Worm (Caenorhabditis elegans) whole organism, young adult: ENCODE results near the gene osm-1.

Experiments
- B0336.3 ChIP-seq: fragments of 200-800 bp; sonication (Bioruptor generic); IDR thresholded peaks from 2 replicates; pipeline ENCODE4 v1.3.6; 2022; ENCODE audit warnings: missing genetic modification characterization, missing compliant biosample characterization
- C06A6.2 ChIP-seq: fragments of 200-800 bp; sonication (Bioruptor generic); conservative IDR thresholded peaks from 2 replicates; pipeline ENCODE4 v1.3.6; 2022; ENCODE audit warnings: missing genetic modification characterization, missing compliant biosample characterization
- D2030.7 ChIP-seq: fragments of 200-800 bp; sonication (Bioruptor generic); IDR thresholded peaks from 2 replicates; pipeline ENCODE4 v1.3.6; 2022; ENCODE audit warnings: missing genetic modification reagents, missing genetic modification characterization, missing compliant biosample characterization
- F33H1.4 ChIP-seq: fragments of 200-800 bp; sonication (Bioruptor generic); IDR thresholded peaks from 2 replicates; pipeline ENCODE4 v1.3.6; 2022; ENCODE audit warnings: missing genetic modification reagents, missing genetic modification characterization, missing compliant biosample characterization
- F49E8.2 ChIP-seq: sonication (generic microtip); optimal IDR thresholded peaks from 3 replicates; lab custom pipeline; 2017; ENCODE audit warnings: missing genetic modification characterization, mild to moderate bottlenecking, missing compliant biosample characterization, antibody characterized with exemption, moderate library complexity; ENCODE audit not compliant: insufficient read depth
- F57C9.4 ChIP-seq: sonication (generic microtip); optimal IDR thresholded peaks from 2 replicates; lab custom pipeline; 2017; ENCODE audit warnings: mild to moderate bottlenecking, missing genetic modification characterization, missing compliant biosample characterization
- Y56A3A.18 ChIP-seq: fragments of 200-800 bp; sonication (Bioruptor generic); IDR thresholded peaks from 2 replicates; pipeline ENCODE4 v1.3.6; 2022; ENCODE audit warnings: missing genetic modification reagents, missing genetic modification characterization, missing compliant biosample characterization
- Y79H2A.3 ChIP-seq: fragments of 200-800 bp; sonication (Bioruptor generic); conservative IDR thresholded peaks from 2 replicates; pipeline ENCODE4 v1.3.6; 2022; ENCODE audit warnings: missing genetic modification reagents, missing genetic modification characterization, missing compliant biosample characterization
- ZK185.1 ChIP-seq: sonication (generic microtip); optimal IDR thresholded peaks from 2 replicates; lab custom pipeline; 2016; ENCODE audit warnings: mild to moderate bottlenecking, missing genetic modification characterization, missing compliant biosample characterization; ENCODE audit not compliant: poor library complexity, severe bottlenecking
- akir-1 ChIP-seq: fragments of 200-800 bp; sonication (Bioruptor generic); optimal IDR thresholded peaks from 2 replicates; lab custom pipeline; 2018; ENCODE audit warnings: mild to moderate bottlenecking, missing genetic modification characterization, moderate library complexity, missing compliant biosample characterization
- ama-1 ChIP-seq, 3 experiments: fragments of 150-350 bp in 1 of 3; sonication (generic microtip) in 2 of 3; optimal IDR thresholded peaks; 2 replicates each; lab custom pipeline; 2014 to 2018; ENCODE audit warnings: missing biosample characterization in 2 of 3, missing genetic modification characterization in 2 of 3, missing genetic modification reagents in 2 of 3
- aptf-2 ChIP-seq: fragments of 200-800 bp; sonication (Bioruptor generic); conservative IDR thresholded peaks from 2 replicates; pipeline ENCODE4 v1.3.6; 2022; ENCODE audit warnings: missing genetic modification reagents, missing genetic modification characterization, missing compliant biosample characterization
- aptf-3 ChIP-seq: fragments of 200-800 bp; sonication (Bioruptor generic); IDR thresholded peaks from 2 replicates; pipeline ENCODE4 v1.3.6; 2022; ENCODE audit warnings: missing genetic modification characterization, missing compliant biosample characterization
- atf-7 ChIP-seq: sonication (generic microtip); optimal IDR thresholded peaks from 2 replicates; lab custom pipeline; 2017; ENCODE audit warnings: mild to moderate bottlenecking, missing genetic modification characterization, missing compliant biosample characterization
- attf-3 ChIP-seq: fragments of 200-800 bp; sonication (Bioruptor generic); conservative IDR thresholded peaks from 2 replicates; pipeline ENCODE4 v1.3.6; 2022; ENCODE audit warnings: missing genetic modification reagents, missing genetic modification characterization, missing compliant biosample characterization
- attf-6 ChIP-seq: fragments of 200-800 bp; sonication (Bioruptor generic); IDR thresholded peaks from 2 replicates; pipeline ENCODE4 v1.3.6; 2022; ENCODE audit warnings: missing genetic modification reagents, missing genetic modification characterization, missing compliant biosample characterization
- bed-1 ChIP-seq: fragments of 200-800 bp; sonication (Bioruptor generic); IDR thresholded peaks from 2 replicates; pipeline ENCODE4 v1.3.6; 2022; ENCODE audit warnings: missing genetic modification reagents, missing genetic modification characterization, missing compliant biosample characterization
- cebp-1 ChIP-seq, 2 experiments: fragments of 200-800 bp in 1 of 2; sonication (Bioruptor generic) in 1 of 2; sonication (generic microtip) in 1 of 2; IDR thresholded peaks in 1 of 2; optimal IDR thresholded peaks in 1 of 2; 2 replicates each; pipeline versions ENCODE4 v1.3.6 to Lab custom; 2017 to 2022; ENCODE audit warnings: missing compliant biosample characterization in 2 of 2, missing genetic modification characterization in 2 of 2, mild to moderate bottlenecking in 1 of 2, missing genetic modification reagents in 1 of 2, moderate library complexity in 1 of 2
- dox-1 ChIP-seq: fragments of 200-800 bp; sonication (Bioruptor generic); IDR thresholded peaks from 2 replicates; pipeline ENCODE4 v1.3.6; 2022; ENCODE audit warnings: missing genetic modification reagents, missing genetic modification characterization, missing compliant biosample characterization
- dpff-1 ChIP-seq: sonication (generic microtip); optimal IDR thresholded peaks from 2 replicates; lab custom pipeline; 2017; ENCODE audit warnings: mild to moderate bottlenecking, missing genetic modification characterization, missing compliant biosample characterization
- efl-1 ChIP-seq: fragments of 150-350 bp; optimal IDR thresholded peaks from 2 replicates; lab custom pipeline; 2014; ENCODE audit warnings: missing biosample characterization, missing genetic modification reagents, missing genetic modification characterization
- egrh-3 ChIP-seq: fragments of 200-800 bp; sonication (Bioruptor generic); IDR thresholded peaks from 2 replicates; pipeline ENCODE4 v1.3.6; 2022; ENCODE audit warnings: missing genetic modification reagents, missing genetic modification characterization, missing compliant biosample characterization
- gei-17 ChIP-seq: fragments of 200-800 bp; sonication (Bioruptor generic); optimal IDR thresholded peaks from 2 replicates; lab custom pipeline; 2018; ENCODE audit warnings: mild to moderate bottlenecking, missing genetic modification characterization, missing compliant biosample characterization
- him-1 ChIP-seq: sonication (generic microtip); optimal IDR thresholded peaks from 2 replicates; lab custom pipeline; 2016; ENCODE audit warnings: missing genotype, missing genetic modification reagents, missing genetic modification characterization, missing compliant biosample characterization
- hmg-1.2 ChIP-seq: fragments of 200-800 bp; sonication (Bioruptor generic); IDR thresholded peaks from 2 replicates; pipeline ENCODE4 v1.3.6; 2022; ENCODE audit warnings: missing genetic modification reagents, missing genetic modification characterization, missing compliant biosample characterization
- lag-1 ChIP-seq: fragments of 200-800 bp; sonication (Bioruptor generic); IDR thresholded peaks from 2 replicates; pipeline ENCODE4 v1.3.6; 2022; ENCODE audit warnings: missing genetic modification reagents, missing genetic modification characterization, missing compliant biosample characterization
- lin-26 ChIP-seq: fragments of 200-800 bp; sonication (Bioruptor generic); IDR thresholded peaks from 2 replicates; pipeline ENCODE4 v1.3.6; 2022; ENCODE audit warnings: missing genetic modification reagents, missing genetic modification characterization, missing compliant biosample characterization
- lin-40 ChIP-seq: sonication (generic microtip); optimal IDR thresholded peaks from 2 replicates; lab custom pipeline; 2016; ENCODE audit warnings: missing genetic modification characterization, mild to moderate bottlenecking, missing compliant biosample characterization, missing genotype, missing genetic modification reagents
- madf-8 ChIP-seq: fragments of 200-800 bp; sonication (Bioruptor generic); conservative IDR thresholded peaks from 2 replicates; pipeline ENCODE4 v1.3.6; 2022; ENCODE audit warnings: missing genetic modification reagents, missing genetic modification characterization, missing compliant biosample characterization
- mcd-1 ChIP-seq: fragments of 200-800 bp; sonication (Bioruptor generic); IDR thresholded peaks from 2 replicates; pipeline ENCODE4 v1.3.6; 2022; ENCODE audit warnings: missing genetic modification reagents, missing genetic modification characterization, missing compliant biosample characterization
- mxl-1 ChIP-seq: sonication (generic microtip); optimal IDR thresholded peaks from 2 replicates; lab custom pipeline; 2016; ENCODE audit warnings: missing genetic modification characterization, missing compliant biosample characterization
- nhr-90 ChIP-seq: sonication (generic microtip); optimal IDR thresholded peaks from 2 replicates; lab custom pipeline; 2016; ENCODE audit warnings: missing genotype, mild to moderate bottlenecking, missing genetic modification characterization, missing compliant biosample characterization
- pbrm-1 ChIP-seq: fragments of 200-800 bp; sonication (Bioruptor generic); IDR thresholded peaks from 2 replicates; pipeline ENCODE4 v1.3.6; 2022; ENCODE audit warnings: missing genetic modification reagents, missing genetic modification characterization, missing compliant biosample characterization
- pha-4 ChIP-seq: fragments of 150-350 bp; sonication (generic microtip); optimal IDR thresholded peaks from 2 replicates; lab custom pipeline; 2014; ENCODE audit warnings: missing biosample characterization, missing genetic modification reagents, missing genetic modification characterization
- rpc-1 ChIP-seq, 2 experiments: fragments of 150-350 bp in 1 of 2; sonication (generic microtip) in 1 of 2; optimal IDR thresholded peaks; 2 replicates each; lab custom pipeline; 2014 to 2018; ENCODE audit warnings: missing biosample characterization in 1 of 2, missing genetic modification characterization in 1 of 2, missing genetic modification reagents in 1 of 2, missing genotype in 1 of 2
- sdz-38 ChIP-seq: sonication (generic microtip); optimal IDR thresholded peaks from 2 replicates; lab custom pipeline; 2016; ENCODE audit warnings: missing genotype, missing genetic modification characterization, missing compliant biosample characterization
- snpc-1.1 ChIP-seq: sonication (generic microtip); optimal IDR thresholded peaks from 2 replicates; lab custom pipeline; 2017; ENCODE audit warnings: missing genetic modification characterization, mild to moderate bottlenecking, missing compliant biosample characterization, antibody characterized with exemption, moderate library complexity, missing genotype, missing genetic modification reagents; ENCODE audit not compliant: insufficient read depth
- snpc-1.3 ChIP-seq: sonication (generic microtip); optimal IDR thresholded peaks from 2 replicates; lab custom pipeline; 2017; ENCODE audit warnings: missing genetic modification characterization, mild to moderate bottlenecking, missing compliant biosample characterization, antibody characterized with exemption, moderate library complexity, missing genotype, missing genetic modification reagents; ENCODE audit not compliant: insufficient read depth
- snpc-4 ChIP-seq, 5 experiments: fragments of 150-350 bp in 1 of 5; sonication (generic microtip) in 4 of 5; optimal IDR thresholded peaks; 2 replicates each; lab custom pipeline; 2014 to 2018; ENCODE audit warnings: missing genetic modification characterization in 5 of 5, missing biosample characterization in 3 of 5, antibody characterized with exemption in 2 of 5, mild to moderate bottlenecking in 2 of 5, missing compliant biosample characterization in 2 of 5, missing genotype in 2 of 5, moderate library complexity in 2 of 5, missing genetic modification reagents in 1 of 5
- tbp1 ChIP-seq: fragments of 200-800 bp; sonication (Bioruptor generic); optimal IDR thresholded peaks from 2 replicates; lab custom pipeline; 2018; ENCODE audit warnings: mild to moderate bottlenecking, missing genetic modification characterization, missing compliant biosample characterization
- tbx-9 ChIP-seq: sonication (generic microtip); optimal IDR thresholded peaks from 2 replicates; lab custom pipeline; 2016; ENCODE audit warnings: borderline replicate concordance, missing genetic modification characterization, inconsistent platforms, missing compliant biosample characterization
- ztf-18 ChIP-seq: sonication (generic microtip); optimal IDR thresholded peaks from 2 replicates; lab custom pipeline; 2016; ENCODE audit warnings: missing genotype, mild to moderate bottlenecking, missing genetic modification characterization, missing compliant biosample characterization
- ztf-26 ChIP-seq: sonication (generic microtip); optimal IDR thresholded peaks from 2 replicates; lab custom pipeline; 2017; ENCODE audit warnings: missing genetic modification characterization, missing compliant biosample characterization
- ztf-6 ChIP-seq: fragments of 200-800 bp; sonication (Bioruptor generic); IDR thresholded peaks from 2 replicates; pipeline ENCODE4 v1.3.6; 2022; ENCODE audit warnings: missing genetic modification reagents, missing genetic modification characterization, missing compliant biosample characterization

The osm-1 gene

DNA sequence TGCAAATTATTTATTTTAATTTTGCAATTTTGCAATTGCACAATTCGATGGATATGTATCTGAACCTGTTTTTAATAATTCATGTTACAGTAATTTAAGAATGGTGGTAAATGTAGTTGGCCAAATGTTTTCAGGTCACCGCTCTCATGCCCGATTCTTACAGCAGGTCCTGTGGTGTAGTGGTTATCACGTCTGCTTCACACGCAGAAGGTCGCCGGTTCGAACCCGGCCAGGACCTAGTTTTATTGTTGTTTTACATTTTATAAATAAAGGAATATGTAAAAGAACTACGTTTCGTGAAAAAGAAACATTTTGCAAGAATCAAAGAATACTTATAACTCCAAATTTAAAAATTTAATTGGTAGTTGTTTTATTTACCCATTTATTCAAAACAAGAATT is 49.8 kb downstream of the osm-1 start (continued):
- TF ChIP-seq mcd-1 (peak; percentile 33; the same call in 1 of the 2 replicates), hmg-1.2 (GFP tag; lab: Robert Waterston, UW) (peak; percentile 54), lin-26 (GFP tag; lab: Robert Waterston, UW) (peak; percentile 83), pbrm-1 (GFP tag; lab: Robert Waterston, UW) (peak; percentile 82), ZK185.1 (tag; lab: Kevin White, UChicago) (peak; percentile 38), D2030.7 (GFP tag; lab: Robert Waterston, UW) (peak; percentile 69), ztf-18 (no peak), Y79H2A.3 (GFP tag; lab: Robert Waterston, UW) (no peak), aptf-3 (GFP tag; lab: Robert Waterston, UW) (no peak), aptf-2 (no peak), snpc-1.1 (tag; lab: Kevin White, UChicago) (peak; percentile 55), lag-1 (GFP tag; lab: Robert Waterston, UW) (no peak), B0336.3 (GFP tag; lab: Robert Waterston, UW) (no peak), Y56A3A.18 (peak; percentile 31; the same call in 1 of the 2 replicates), tbp1 (GFP tag; lab: Kevin White, UChicago) (peak; percentile 93), snpc-1.3 (tag; lab: Kevin White, UChicago) (peak; percentile 47), ama-1 (optimal IDR thresholded peaks at IDR 0.05; lab: Kevin White, UChicago) (no peak), ama-1 (GFP tag; optimal IDR thresholded peaks at IDR 0.05; lab: Kevin White, UChicago) (peak in 1 of 2 experiments; percentile 27), madf-8 (GFP tag; lab: Robert Waterston, UW) (no peak), rpc-1 (optimal IDR thresholded peaks at IDR 0.05; lab: Kevin White, UChicago) (peak; percentile 70), rpc-1 (tag; optimal IDR thresholded peaks at IDR 0.05; lab: Kevin White, UChicago) (peak; percentile 80), snpc-4 (GFP tag; optimal IDR thresholded peaks at IDR 0.05; lab: Kevin White, UChicago) (peak; percentile 20), snpc-4 (tag; optimal IDR thresholded peaks at IDR 0.05; lab: Kevin White, UChicago) (peak in 1 of 4 experiments; percentile 69), F33H1.4 (GFP tag; lab: Robert Waterston, UW) (no peak), dox-1 (peak; percentile 23; the same call in 1 of the 2 replicates), attf-6 (GFP tag; lab: Robert Waterston, UW) (0 out of 2 replicates have a peak, but pooled peaks have one; percentile 39), efl-1 (GFP tag; lab: Kevin White, UChicago) (no peak), attf-3 (GFP tag; lab: Robert Waterston, UW) (no peak), mxl-1 (peak; percentile 14), cebp-1 (GFP tag; IDR thresholded peaks at IDR 0.05; lab: Robert Waterston, UW) (no peak), cebp-1 (tag; optimal IDR thresholded peaks at IDR 0.05; lab: Kevin White, UChicago) (no peak), sdz-38 (tag; lab: Kevin White, UChicago) (no peak), F49E8.2 (tag; lab: Kevin White, UChicago) (no peak)
- TF ChIP-seq, all 124 proteins: peak for 27

ce11 chrX:16590803-16591202 is 50.3 kb downstream of the osm-1 start:
- TF ChIP-seq lin-40 (tag; lab: Kevin White, UChicago) (no peak), nhr-90 (tag; lab: Kevin White, UChicago) (peak; percentile 70), C06A6.2 (GFP tag; lab: Robert Waterston, UW) (no peak), akir-1 (GFP tag; lab: Kevin White, UChicago) (peak; percentile 23), mcd-1 (peak; percentile 45; the same call in 1 of the 2 replicates), gei-17 (GFP tag; lab: Kevin White, UChicago) (peak; percentile 48), ztf-26 (tag; lab: Kevin White, UChicago) (peak; percentile 45), pbrm-1 (GFP tag; lab: Robert Waterston, UW) (peak; percentile 90), ztf-6 (GFP tag; lab: Robert Waterston, UW) (no peak), egrh-3 (0 out of 2 replicates have a peak, but pooled peaks have one; percentile 23), cebp-1 (GFP tag; IDR thresholded peaks at IDR 0.05; lab: Robert Waterston, UW) (peak; percentile 39; the same call in 1 of the 2 replicates), cebp-1 (tag; optimal IDR thresholded peaks at IDR 0.05; lab: Kevin White, UChicago) (peak; percentile 71), pha-4 (no peak), him-1 (tag; lab: Kevin White, UChicago) (peak; percentile 72), F33H1.4 (GFP tag; lab: Robert Waterston, UW) (no peak), atf-7 (tag; lab: Kevin White, UChicago) (peak; percentile 35), bed-1 (GFP tag; lab: Robert Waterston, UW) (no peak), tbx-9 (tag; lab: Kevin White, UChicago) (no peak), dpff-1 (tag; lab: Kevin White, UChicago) (no peak), sdz-38 (tag; lab: Kevin White, UChicago) (no peak), F57C9.4 (tag; lab: Kevin White, UChicago) (no peak)
